Worm (Caenorhabditis elegans): ENCODE measurements around the gene sri-27.
A peak's percentile ranks its signal among the peaks of the same experiment; 100 is the strongest.

The sri-27 gene

DNA sequence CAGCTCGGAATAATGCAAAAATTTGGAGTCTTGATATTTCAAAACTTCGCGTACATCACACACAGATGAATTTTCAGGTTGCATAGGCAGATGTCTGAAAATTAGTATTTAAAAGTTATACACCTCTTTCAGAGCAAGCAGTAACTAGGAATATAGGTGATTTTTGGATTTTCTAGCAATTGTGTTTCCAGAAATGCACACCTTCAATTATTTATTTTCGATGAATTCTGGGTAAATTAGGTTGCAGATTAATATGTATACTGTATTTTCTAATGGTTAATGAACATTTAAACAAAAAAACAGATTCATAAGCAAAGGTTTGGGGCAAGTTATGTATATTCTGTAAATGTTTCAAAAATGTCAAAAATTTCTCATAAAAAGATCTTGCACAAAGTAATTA is 15.6 kb downstream of the sri-27 start, which contains the start of gene srab-25:
Gene srab-25 (minus strand): TSS at position 101 of the 400 bp plus-strand sequence.
- no peak for TF ChIP-seq aha-1 (tag)
- no peak for TF ChIP-seq F26F4.8 (GFP tag; conservative IDR thresholded peaks at IDR 0.05)
- TF ChIP-seq spr-3 (GFP tag; optimal IDR thresholded peaks at IDR 0.05) = no peak
- no peak for TF ChIP-seq hlh-30 (tag; optimal IDR thresholded peaks at IDR 0.05; ENCODE audit: insufficient read depth)
- no peak for TF ChIP-seq mdt-29 (GFP tag; IDR thresholded peaks at IDR 0.05)
- no peak for TF ChIP-seq zfp-2 (tag; optimal IDR thresholded peaks at IDR 0.05)
- TF ChIP-seq unc-39 (tag; optimal IDR thresholded peaks at IDR 0.05) = no peak
- no peak for TF ChIP-seq fkh-10 (GFP tag; optimal IDR thresholded peaks at IDR 0.05)
- TF ChIP-seq nhr-111 (GFP tag; optimal IDR thresholded peaks at IDR 0.05) = no peak
- no peak for TF ChIP-seq ZK337.2 (GFP tag; IDR thresholded peaks at IDR 0.05)
- TF ChIP-seq pqm-1 (tag; optimal IDR thresholded peaks at IDR 0.05) = no peak
- no peak for TF ChIP-seq F37D6.2 (tag; optimal IDR thresholded peaks at IDR 0.05)
- TF ChIP-seq ceh-62 (tag; optimal IDR thresholded peaks at IDR 0.05) = no peak
- no peak for TF ChIP-seq hlh-11 (tag; optimal IDR thresholded peaks at IDR 0.05)
- no peak for TF ChIP-seq nhr-28 (tag; optimal IDR thresholded peaks at IDR 0.05)
- TF ChIP-seq hmg-1.1 (GFP tag; IDR thresholded peaks at IDR 0.05) = no peak
- TF ChIP-seq R02D3.7 (tag; optimal IDR thresholded peaks at IDR 0.05) = no peak
- TF ChIP-seq dpl-1 (GFP tag; optimal IDR thresholded peaks at IDR 0.05) = no peak
- TF ChIP-seq Y48G9A.11 (GFP tag; IDR thresholded peaks at IDR 0.05) = no peak
- no peak for TF ChIP-seq ctbp-1 (GFP tag; IDR thresholded peaks at IDR 0.05)

DNA sequence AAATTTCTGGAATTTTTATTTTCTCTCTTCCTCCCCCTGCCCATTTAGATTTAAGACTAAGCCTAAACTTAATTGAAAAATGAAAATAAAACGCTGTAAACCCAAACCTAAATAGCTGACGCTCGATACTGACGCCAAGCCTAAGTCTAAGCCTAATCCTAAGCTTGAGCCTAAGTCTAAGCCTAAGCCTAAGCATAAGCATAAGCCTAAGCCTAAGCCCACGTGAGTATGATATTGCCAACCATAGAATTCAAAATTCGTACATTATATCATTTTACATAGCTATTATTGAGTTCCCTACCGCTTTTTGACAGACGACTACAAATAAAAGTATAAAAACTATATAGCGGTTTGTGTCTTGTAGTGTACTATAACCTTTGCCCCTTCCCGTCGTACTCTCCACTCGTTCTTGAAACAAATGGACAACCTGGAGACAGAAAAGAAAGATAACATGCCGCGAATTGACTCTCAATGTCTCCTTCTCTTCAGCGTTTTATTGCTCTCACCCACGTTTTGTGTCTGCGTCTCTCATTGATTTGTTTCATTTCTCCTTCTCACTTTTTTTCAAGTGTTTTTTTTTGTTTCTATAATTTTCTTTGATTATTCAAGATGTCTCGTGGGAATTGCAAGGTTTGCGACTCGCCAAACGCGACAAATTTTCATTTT is 17.9 kb downstream of the sri-27 start, which contains the start of gene nhr-256:
Gene nhr-256 (plus strand): TSS at position 567 of the 666 bp plus-strand sequence.
- TF ChIP-seq ceh-32 (tag; optimal IDR thresholded peaks at IDR 0.05; ENCODE audit: poor library complexity) = no peak
- no peak for TF ChIP-seq lin-13 (GFP tag; optimal IDR thresholded peaks at IDR 0.05)
- TF ChIP-seq fkh-10 (GFP tag; optimal IDR thresholded peaks at IDR 0.05) = no peak
- TF ChIP-seq nhr-25 (tag; optimal IDR thresholded peaks at IDR 0.05; ENCODE audit: borderline replicate concordance, insufficient read depth) = peak; percentile 15
- TF ChIP-seq nhr-28 (tag; optimal IDR thresholded peaks at IDR 0.05) = peak; percentile 100
- no peak for TF ChIP-seq spr-3 (GFP tag; optimal IDR thresholded peaks at IDR 0.05)
- TF ChIP-seq F37D6.2 (tag; optimal IDR thresholded peaks at IDR 0.05) = no peak
- TF ChIP-seq unc-39 (tag; optimal IDR thresholded peaks at IDR 0.05) = no peak
- TF ChIP-seq ZK546.5 (tag; optimal IDR thresholded peaks at IDR 0.05) = no peak
- no peak for TF ChIP-seq mxl-2 (GFP tag; conservative IDR thresholded peaks at IDR 0.05)
- peak in 1 of 2 experiments; percentile 67 for TF ChIP-seq unc-62 (GFP tag; optimal IDR thresholded peaks at IDR 0.05 in 1 of 2)
- no peak for TF ChIP-seq unc-62 (tag; optimal IDR thresholded peaks at IDR 0.05)
- peak in 1 of 2 experiments; percentile 27 for TF ChIP-seq daf-16 (GFP tag; optimal IDR thresholded peaks at IDR 0.05)
- TF ChIP-seq daf-16 (tag; optimal IDR thresholded peaks at IDR 0.05) = peak; percentile 85
- no peak for TF ChIP-seq set-16 (GFP tag; IDR thresholded peaks at IDR 0.05)
- no peak for TF ChIP-seq hlh-11 (tag; optimal IDR thresholded peaks at IDR 0.05)
- no peak for TF ChIP-seq madf-5 (GFP tag; IDR thresholded peaks at IDR 0.05)
- TF ChIP-seq mdl-1 (tag; optimal IDR thresholded peaks at IDR 0.05) = peak in 1 of 2 experiments; percentile 81
- TF ChIP-seq tag-97 (GFP tag; IDR thresholded peaks at IDR 0.05) = no peak
- TF ChIP-seq nhr-11 (tag; optimal IDR thresholded peaks at IDR 0.05) = peak; percentile 21
- no peak for TF ChIP-seq skn-1 (tag; optimal IDR thresholded peaks at IDR 0.05)
- no peak for TF ChIP-seq ztf-11 (tag; optimal IDR thresholded peaks at IDR 0.05)
- peak; percentile 70 for TF ChIP-seq hmg-1.1 (GFP tag; IDR thresholded peaks at IDR 0.05)
- peak; percentile 5 for TF ChIP-seq spr-1 (tag; optimal IDR thresholded peaks at IDR 0.05)
- TF ChIP-seq zfp-3 (GFP tag; conservative IDR thresholded peaks at IDR 0.05) = no peak
- TF ChIP-seq zag-1 (tag; optimal IDR thresholded peaks at IDR 0.05) = no peak
- TF ChIP-seq mes-2 (tag; optimal IDR thresholded peaks at IDR 0.05; ENCODE audit: poor library complexity, severe bottlenecking) = no peak
- no peak for TF ChIP-seq lsy-2 (tag; optimal IDR thresholded peaks at IDR 0.05)
- 0 out of 2 replicates have a peak, but pooled peaks have one; percentile 47 for TF ChIP-seq nhr-41 (GFP tag; IDR thresholded peaks at IDR 0.05)
- peak; percentile 81 for TF ChIP-seq lin-1 (GFP tag; IDR thresholded peaks at IDR 0.05)
- no peak; the same call in 1 of the 2 replicates for TF ChIP-seq tra-1 (GFP tag; IDR thresholded peaks at IDR 0.05)
- peak; percentile 32 for TF ChIP-seq nhr-6 (tag; optimal IDR thresholded peaks at IDR 0.05)
- TF ChIP-seq zfp-2 (tag; optimal IDR thresholded peaks at IDR 0.05) = no peak
- TF ChIP-seq fos-1 (tag; optimal IDR thresholded peaks at IDR 0.05) = no peak
- TF ChIP-seq nhr-77 (tag; optimal IDR thresholded peaks at IDR 0.05) = peak; percentile 87
- TF ChIP-seq mxl-3 (GFP tag; optimal IDR thresholded peaks at IDR 0.05) = peak; percentile 67
- TF ChIP-seq jun-1 (tag; optimal IDR thresholded peaks at IDR 0.05) = peak; percentile 5
- TF ChIP-seq hlh-30 (tag; optimal IDR thresholded peaks at IDR 0.05; ENCODE audit: insufficient read depth) = peak; percentile 74

Measured in whole organism, L4 larva.